Worm (Caenorhabditis elegans): Measurements from ENCODE around the gene pigb-1.

- no peak for TF ChIP-seq lir-3 (tag; optimal IDR thresholded peaks at IDR 0.05)
- no peak for TF ChIP-seq nhr-77 (tag; optimal IDR thresholded peaks at IDR 0.05)
- no peak for TF ChIP-seq tag-97 (GFP tag; IDR thresholded peaks at IDR 0.05)
- no peak for TF ChIP-seq lin-1 (GFP tag; IDR thresholded peaks at IDR 0.05)
- TF ChIP-seq unc-39 (tag; optimal IDR thresholded peaks at IDR 0.05) = no peak
- TF ChIP-seq mdl-1 (tag; optimal IDR thresholded peaks at IDR 0.05) = no peak
- no peak for TF ChIP-seq nhr-6 (tag; optimal IDR thresholded peaks at IDR 0.05)
These were observed 43.3 kb upstream of the pigb-1 start, which contains the start of gene lrr-1 for ce11 chrII:5036128-5036527.
